Fruit fly (Drosophila melanogaster) whole organism, embryonic: ENCODE data around the gene CG7135.

Experiments
- Ada2b ChIP-seq: fragments of 200-800 bp; sonication (Bioruptor generic); IDR thresholded peaks from 2 replicates; pipeline ENCODE4 v1.3.6; 2022; ENCODE audit warnings: missing biosample characterization, missing genetic modification characterization
- Bdp1 ChIP-seq: fragments of 200-800 bp; sonication (Bioruptor generic); optimal IDR thresholded peaks from 3 replicates; lab custom pipeline; 2016; ENCODE audit warnings: missing biosample characterization, missing genetic modification characterization
- CG10267 ChIP-seq: fragments of 200-800 bp; sonication (Bioruptor generic); optimal IDR thresholded peaks from 2 replicates; lab custom pipeline; 2018; ENCODE audit warnings: missing biosample characterization, mild to moderate bottlenecking, missing genetic modification characterization, moderate library complexity
- CG10274 ChIP-seq: fragments of 200-800 bp; sonication (Bioruptor generic); optimal IDR thresholded peaks from 3 replicates; lab custom pipeline; 2017; ENCODE audit warnings: missing biosample characterization, mild to moderate bottlenecking, missing genetic modification characterization
- CG10462 ChIP-seq: fragments of 200-800 bp; sonication (Bioruptor generic); optimal IDR thresholded peaks from 2 replicates; lab custom pipeline; 2016; ENCODE audit warnings: missing biosample characterization, missing genetic modification characterization
- CG10543 ChIP-seq: fragments of 200-800 bp; sonication (Bioruptor generic); optimal IDR thresholded peaks from 3 replicates; lab custom pipeline; 2017; ENCODE audit warnings: missing biosample characterization, mild to moderate bottlenecking, missing genetic modification characterization, moderate library complexity
- CG12769 ChIP-seq: fragments of 200-800 bp; sonication (Bioruptor generic); optimal IDR thresholded peaks from 2 replicates; lab custom pipeline; 2019; ENCODE audit warnings: missing biosample characterization, mild to moderate bottlenecking, missing genetic modification characterization, moderate library complexity
- CG12942 ChIP-seq: fragments of 200-800 bp; sonication (Bioruptor generic); optimal IDR thresholded peaks from 3 replicates; lab custom pipeline; 2016; ENCODE audit warnings: missing biosample characterization, missing genetic modification characterization
- CG14965 ChIP-seq: fragments of 200-800 bp; sonication (Bioruptor generic); optimal IDR thresholded peaks from 2 replicates; lab custom pipeline; 2016; ENCODE audit warnings: missing biosample characterization, missing genetic modification characterization, borderline replicate concordance
- CG15269 ChIP-seq: fragments of 200-800 bp; sonication (Bioruptor generic); optimal IDR thresholded peaks from 2 replicates; lab custom pipeline; 2018; ENCODE audit warnings: missing biosample characterization, mild to moderate bottlenecking, missing genetic modification characterization, moderate library complexity
- CG16863 ChIP-seq: fragments of 200-800 bp; sonication (Bioruptor generic); optimal IDR thresholded peaks from 3 replicates; lab custom pipeline; 2016; ENCODE audit warnings: missing biosample characterization, missing genetic modification characterization
- CG1792 ChIP-seq: fragments of 200-800 bp; sonication (Bioruptor generic); optimal IDR thresholded peaks from 2 replicates; lab custom pipeline; 2016; ENCODE audit warnings: missing biosample characterization, missing genetic modification characterization
- CG4707 ChIP-seq: fragments of 200-800 bp; sonication (Bioruptor generic); optimal IDR thresholded peaks from 2 replicates; lab custom pipeline; 2018; ENCODE audit warnings: missing biosample characterization, mild to moderate bottlenecking, missing genetic modification characterization, moderate library complexity
- CG4854 ChIP-seq: fragments of 200-800 bp; sonication (Bioruptor generic); optimal IDR thresholded peaks from 2 replicates; lab custom pipeline; 2016; ENCODE audit warnings: missing biosample characterization, missing genetic modification characterization, inconsistent platforms
- CG6272 ChIP-seq: fragments of 200-800 bp; sonication (Bioruptor generic); IDR thresholded peaks from 2 replicates; pipeline ENCODE4 v1.3.6; 2022; ENCODE audit warnings: missing biosample characterization, missing genetic modification characterization
- CG7556 ChIP-seq: fragments of 200-800 bp; sonication (Bioruptor generic); optimal IDR thresholded peaks from 2 replicates; lab custom pipeline; 2017; ENCODE audit warnings: missing biosample characterization, mild to moderate bottlenecking, missing genetic modification characterization
- CG8290 ChIP-seq, 3 experiments: fragments of 200-800 bp; sonication (Bioruptor generic); optimal IDR thresholded peaks; 2 replicates each; lab custom pipeline; 2016 to 2019; ENCODE audit warnings: missing biosample characterization in 3 of 3, missing genetic modification characterization in 3 of 3, mild to moderate bottlenecking in 2 of 3, moderate library complexity in 1 of 3
- CG9437 ChIP-seq: fragments of 200-800 bp; sonication (Bioruptor generic); optimal IDR thresholded peaks from 2 replicates; lab custom pipeline; 2018; ENCODE audit warnings: missing biosample characterization, mild to moderate bottlenecking, missing genetic modification characterization
- Dbx ChIP-seq: fragments of 200-800 bp; sonication (Bioruptor generic); IDR thresholded peaks from 3 replicates; pipeline ENCODE4 v1.3.6; 2022; ENCODE audit warnings: missing biosample characterization, missing genetic modification characterization
- Doc3 ChIP-seq: fragments of 200-800 bp; sonication (Bioruptor generic); IDR thresholded peaks from 3 replicates; pipeline ENCODE4 v1.3.6; 2022; ENCODE audit warnings: missing biosample characterization, missing genetic modification characterization; ENCODE audit not compliant: partially characterized antibody
- Dref ChIP-seq: fragments of 200-800 bp; sonication (Bioruptor generic); IDR thresholded peaks from 2 replicates; pipeline ENCODE4 v1.3.6; 2022; ENCODE audit warnings: missing biosample characterization, missing genetic modification characterization
- Ets97D ChIP-seq: fragments of 200-800 bp; sonication (Bioruptor generic); optimal IDR thresholded peaks from 3 replicates; lab custom pipeline; 2016; ENCODE audit warnings: missing biosample characterization, missing genetic modification characterization
- Fer2 ChIP-seq: fragments of 200-800 bp; sonication (Bioruptor generic); optimal IDR thresholded peaks from 2 replicates; lab custom pipeline; 2018; ENCODE audit warnings: missing biosample characterization, mild to moderate bottlenecking, missing genetic modification characterization, moderate library complexity
- Jarid2 ChIP-seq: fragments of 200-800 bp; sonication (Bioruptor generic); optimal IDR thresholded peaks from 3 replicates; lab custom pipeline; 2017; ENCODE audit warnings: mild to moderate bottlenecking, missing biosample characterization, missing genetic modification reagents, missing genetic modification characterization
- Stat92E ChIP-seq, 3 experiments: fragments of >200 bp in 2 of 3; fragments of 200-800 bp in 1 of 3; sonication (Bioruptor generic) in 1 of 3; optimal IDR thresholded peaks; 2 replicates each; lab custom pipeline; 2017 to 2019; ENCODE audit warnings: missing biosample characterization in 3 of 3, missing genetic modification characterization in 3 of 3, mild to moderate bottlenecking in 1 of 3, moderate library complexity in 1 of 3
- YL-1 ChIP-seq: fragments of 200-800 bp; sonication (Bioruptor generic); optimal IDR thresholded peaks from 3 replicates; lab custom pipeline; 2017; ENCODE audit warnings: missing biosample characterization, mild to moderate bottlenecking, missing genetic modification characterization
- ara ChIP-seq: fragments of 200-800 bp; sonication (Bioruptor generic); IDR thresholded peaks from 2 replicates; pipeline ENCODE4 v1.3.6; 2022; ENCODE audit warnings: missing biosample characterization, missing genetic modification characterization
- bbx ChIP-seq: fragments of 200-800 bp; sonication (Bioruptor generic); IDR thresholded peaks from 2 replicates; pipeline ENCODE4 v1.3.6; 2022; ENCODE audit warnings: missing biosample characterization, missing genetic modification characterization; ENCODE audit not compliant: partially characterized antibody
- bsh ChIP-seq, 2 experiments: fragments of 200-800 bp; sonication (Bioruptor generic); optimal IDR thresholded peaks; 2 replicates each; lab custom pipeline; 2017 to 2018; ENCODE audit warnings: mild to moderate bottlenecking in 2 of 2, missing biosample characterization in 2 of 2, missing genetic modification characterization in 2 of 2, moderate library complexity in 1 of 2
- chif ChIP-seq, 2 experiments: fragments of 200-800 bp; sonication (Bioruptor generic); optimal IDR thresholded peaks; 3 replicates each; lab custom pipeline; 2016; ENCODE audit warnings: missing biosample characterization in 2 of 2, missing genetic modification characterization in 2 of 2
- chn ChIP-seq: fragments of 200-800 bp; sonication (Bioruptor generic); optimal IDR thresholded peaks from 2 replicates; lab custom pipeline; 2016; ENCODE audit warnings: missing biosample characterization, missing genetic modification characterization
- kah ChIP-seq: fragments of 200-800 bp; sonication (Bioruptor generic); optimal IDR thresholded peaks from 2 replicates; lab custom pipeline; 2018; ENCODE audit warnings: missing biosample characterization, mild to moderate bottlenecking, missing genetic modification characterization
- nau ChIP-seq: fragments of 200-800 bp; sonication (Bioruptor generic); optimal IDR thresholded peaks from 3 replicates; lab custom pipeline; 2017; ENCODE audit warnings: missing biosample characterization, mild to moderate bottlenecking, missing genetic modification characterization, missing genetic modification reagents
- nerfin-1 ChIP-seq: fragments of 200-800 bp; sonication (Bioruptor generic); optimal IDR thresholded peaks from 3 replicates; lab custom pipeline; 2019; ENCODE audit warnings: missing biosample characterization, mild to moderate bottlenecking, missing genetic modification characterization, moderate library complexity
- repo ChIP-seq: fragments of 200-800 bp; sonication (Bioruptor generic); optimal IDR thresholded peaks from 2 replicates; lab custom pipeline; 2016; ENCODE audit warnings: missing biosample characterization, missing genetic modification characterization
- rib ChIP-seq: fragments of 200-800 bp; sonication (Bioruptor generic); IDR thresholded peaks from 2 replicates; pipeline ENCODE4 v1.3.6; 2022; ENCODE audit warnings: missing biosample characterization, missing genetic modification characterization
- sd ChIP-seq: fragments of 200-800 bp; sonication (Bioruptor generic); optimal IDR thresholded peaks from 3 replicates; lab custom pipeline; 2018; ENCODE audit warnings: missing biosample characterization, mild to moderate bottlenecking, missing genetic modification characterization, moderate library complexity
- tna ChIP-seq: fragments of 200-800 bp; sonication (Bioruptor generic); IDR thresholded peaks from 2 replicates; pipeline ENCODE4 v1.3.6; 2022; ENCODE audit warnings: missing biosample characterization, missing genetic modification characterization; ENCODE audit not compliant: partially characterized antibody
- zen2 ChIP-seq: fragments of 200-800 bp; sonication (Bioruptor generic); IDR thresholded peaks from 3 replicates; pipeline ENCODE4 v1.3.6; 2022; ENCODE audit warnings: missing biosample characterization, missing genetic modification characterization; ENCODE audit not compliant: partially characterized antibody

Gene CG7135

DNA sequence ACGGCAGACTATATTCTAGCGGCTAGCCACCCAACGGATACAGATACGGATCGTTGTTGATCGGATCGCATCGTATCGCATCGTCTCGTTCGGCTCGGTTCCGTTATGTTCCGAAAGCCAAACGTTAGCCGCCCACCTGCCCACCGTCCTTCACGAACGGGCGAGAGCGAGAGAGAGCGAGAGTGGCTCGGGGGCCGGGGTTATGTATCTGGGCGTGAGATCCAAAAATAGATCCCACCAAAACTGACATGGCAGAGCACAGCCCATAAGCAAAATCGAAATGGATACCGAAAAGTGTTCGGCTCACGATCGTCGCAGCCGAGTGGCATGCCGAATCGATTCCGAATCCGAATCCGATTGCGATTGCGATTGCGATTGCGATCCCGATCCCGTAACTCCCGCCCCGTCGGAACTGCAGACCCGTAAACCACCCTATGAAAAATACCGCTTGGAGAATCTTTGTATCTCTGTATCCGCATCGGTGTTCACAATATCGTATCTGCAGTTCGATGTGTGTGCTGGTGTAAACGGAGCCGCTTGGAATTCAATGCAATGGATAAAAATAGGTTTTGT, 13.4 kb downstream of the CG7135 start, which contains the start of gene wupA (continued):
- TF ChIP-seq CG9437 (GFP tag; lab: Kevin White, UChicago) (no peak), Dbx (GFP tag; lab: Robert Waterston, UW) (0 out of 3 replicates have a peak, but pooled peaks have one; percentile 18), repo (GFP tag; lab: Kevin White, UChicago) (no peak), Ets97D (GFP tag; lab: Kevin White, UChicago) (no peak), CG10267 (tag; lab: Kevin White, UChicago) (no peak), chif (GFP tag; optimal IDR thresholded peaks at IDR 0.05; lab: Kevin White, UChicago) (no peak), CG10543 (GFP tag; lab: Kevin White, UChicago) (peak; percentile 41), nau (GFP tag; lab: Kevin White, UChicago) (peak; percentile 61), CG8290 (GFP tag; optimal IDR thresholded peaks at IDR 0.05; lab: Kevin White, UChicago) (no peak), CG8290 (tag; optimal IDR thresholded peaks at IDR 0.05; lab: Kevin White, UChicago) (no peak), YL-1 (GFP tag; lab: Kevin White, UChicago) (no peak), chn (GFP tag; lab: Kevin White, UChicago) (no peak), CG15269 (tag; lab: Kevin White, UChicago) (no peak)

DNA sequence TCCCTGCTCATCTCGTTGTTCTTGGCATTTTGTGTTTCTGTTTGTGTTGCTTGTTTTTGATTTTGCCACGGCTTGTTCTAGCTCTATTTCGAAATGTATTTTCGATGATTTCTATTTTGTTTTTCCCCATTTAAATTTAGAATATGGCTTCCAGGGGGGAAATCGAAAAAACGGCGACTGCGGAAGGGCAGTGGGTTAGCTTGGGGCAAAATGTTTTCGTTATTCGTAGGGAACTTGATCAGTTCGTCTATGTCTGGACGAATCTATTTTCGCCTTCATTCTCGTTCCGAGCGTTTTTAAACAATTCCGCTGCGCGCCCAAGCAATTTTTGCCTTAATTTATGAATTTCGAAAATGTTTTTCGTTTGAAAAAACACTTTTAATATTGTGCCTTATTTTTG, 15.1 kb downstream of the CG7135 start:
- TF ChIP-seq CG10274 (GFP tag; lab: Kevin White, UChicago) (peak; percentile 86), Ada2b (GFP tag; lab: Robert Waterston, UW) (no peak), Stat92E (GFP tag; optimal IDR thresholded peaks at IDR 0.05; lab: Kevin White, UChicago) (no peak), CG1792 (no peak), Jarid2 (GFP tag; lab: Kevin White, UChicago) (no peak), ara (no peak), tna (GFP tag; lab: Robert Waterston, UW) (no peak), CG4707 (no peak), bsh (GFP tag; optimal IDR thresholded peaks at IDR 0.05; lab: Kevin White, UChicago) (no peak), Bdp1 (GFP tag; lab: Kevin White, UChicago) (no peak), Dref (GFP tag; lab: Robert Waterston, UW) (no peak), Fer2 (tag; lab: Kevin White, UChicago) (no peak), CG7556 (GFP tag; lab: Kevin White, UChicago) (no peak), CG12942 (GFP tag; lab: Kevin White, UChicago) (no peak), CG12769 (tag; lab: Kevin White, UChicago) (peak; percentile 81), sd (tag; lab: Kevin White, UChicago) (peak; percentile 39), kah (GFP tag; lab: Kevin White, UChicago) (no peak), CG16863 (GFP tag; lab: Kevin White, UChicago) (no peak), zen2 (no peak), CG4854 (no peak), nerfin-1 (tag; lab: Kevin White, UChicago) (no peak), rib (GFP tag; lab: Robert Waterston, UW) (no peak), Doc3 (no peak), bbx (GFP tag; lab: Robert Waterston, UW) (no peak), CG6272 (GFP tag; lab: Robert Waterston, UW) (no peak), CG10543 (GFP tag; lab: Kevin White, UChicago) (peak; percentile 42), CG10462 (GFP tag; lab: Kevin White, UChicago) (no peak), CG14965 (GFP tag; lab: Kevin White, UChicago) (no peak)
